Worm (Caenorhabditis elegans): ENCODE measurements around the gene pen-2.

pen-2 gene

ce11 chrIII:11343041-11343440, at the start of gene pen-2, which contains the start of gene T28D6.6:
TSS of gene pen-2 (plus strand) at chrIII:11343322.
TSS of gene T28D6.6 (minus strand) at chrIII:11343108.
- TF ChIP-seq ztf-16 (tag; optimal IDR thresholded peaks at IDR 0.05) = no peak
- peak; percentile 46 for TF ChIP-seq unc-42 (tag; optimal IDR thresholded peaks at IDR 0.05)

DNA sequence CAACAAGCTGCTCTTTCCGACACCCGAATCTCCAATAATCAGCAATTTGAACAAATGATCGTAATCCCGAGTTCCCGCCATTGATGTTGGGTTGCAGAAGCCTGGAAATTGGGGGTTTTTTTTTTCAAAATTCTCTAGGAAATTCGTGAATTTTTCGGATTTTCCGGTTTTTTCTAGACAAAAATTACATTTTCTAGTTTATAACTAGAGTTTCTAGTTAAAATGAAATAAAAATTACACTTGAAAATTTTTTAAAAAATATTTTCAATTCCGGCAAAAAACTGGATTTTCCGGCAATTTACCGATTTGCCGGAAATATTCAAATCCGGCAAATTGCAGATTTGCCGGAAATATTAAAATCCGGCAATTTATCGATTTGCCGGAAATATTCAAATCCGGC, 31.7 kb upstream of the pen-2 start, which contains the start of gene rab-35:
Gene rab-35, minus strand, starts transcription at position 101 of the 400 bp plus-strand sequence.
- TF ChIP-seq npax-4 (tag; optimal IDR thresholded peaks at IDR 0.05) = no peak
- no peak for TF ChIP-seq Y22D7AL.16 (tag; optimal IDR thresholded peaks at IDR 0.05)
- no peak for TF ChIP-seq rnt-1 (tag; optimal IDR thresholded peaks at IDR 0.05)
- no peak for TF ChIP-seq ceh-34 (tag; optimal IDR thresholded peaks at IDR 0.05)
- no peak for TF ChIP-seq zip-5 (tag; optimal IDR thresholded peaks at IDR 0.05)
- TF ChIP-seq dmd-4 (tag; optimal IDR thresholded peaks at IDR 0.05; ENCODE audit: borderline replicate concordance) = no peak
- no peak for TF ChIP-seq syd-9 (tag; optimal IDR thresholded peaks at IDR 0.05)
- TF ChIP-seq fax-1 (tag; optimal IDR thresholded peaks at IDR 0.05) = no peak
- no peak for TF ChIP-seq hlh-6 (tag; optimal IDR thresholded peaks at IDR 0.05)
- TF ChIP-seq mec-3 (tag; optimal IDR thresholded peaks at IDR 0.05; ENCODE audit: borderline replicate concordance) = no peak
- no peak for TF ChIP-seq ets-4 (tag; optimal IDR thresholded peaks at IDR 0.05)
- TF ChIP-seq ceh-18 (tag; optimal IDR thresholded peaks at IDR 0.05) = no peak
- no peak for TF ChIP-seq ceh-9 (tag; optimal IDR thresholded peaks at IDR 0.05)
- TF ChIP-seq elt-4 (tag; optimal IDR thresholded peaks at IDR 0.05) = no peak
- TF ChIP-seq ceh-22 (tag; optimal IDR thresholded peaks at IDR 0.05) = no peak
- TF ChIP-seq fkh-6 (tag; optimal IDR thresholded peaks at IDR 0.05) = no peak

- no peak for TF ChIP-seq ceh-9 (tag; optimal IDR thresholded peaks at IDR 0.05)
- TF ChIP-seq C08G9.2 (tag; optimal IDR thresholded peaks at IDR 0.05) = peak; percentile 95
- peak; percentile 93 for TF ChIP-seq ceh-2 (tag; optimal IDR thresholded peaks at IDR 0.05)
- peak; percentile 21 for TF ChIP-seq Y22D7AL.16 (tag; optimal IDR thresholded peaks at IDR 0.05)
- no peak for TF ChIP-seq nhr-232 (tag; optimal IDR thresholded peaks at IDR 0.05)
- peak; percentile 44 for TF ChIP-seq sdc-2 (tag; optimal IDR thresholded peaks at IDR 0.05)
- TF ChIP-seq rnt-1 (tag; optimal IDR thresholded peaks at IDR 0.05) = peak; percentile 95
- TF ChIP-seq C38D4.7 (GFP tag; optimal IDR thresholded peaks at IDR 0.05) = peak; percentile 35
- TF ChIP-seq lim-6 (tag; optimal IDR thresholded peaks at IDR 0.05) = peak; percentile 82
- TF ChIP-seq ztf-16 (tag; optimal IDR thresholded peaks at IDR 0.05) = peak; percentile 83
- peak; percentile 66 for TF ChIP-seq ceh-19 (GFP tag; optimal IDR thresholded peaks at IDR 0.05)
- peak; percentile 51 for TF ChIP-seq pha-2 (tag; optimal IDR thresholded peaks at IDR 0.05)
- no peak for TF ChIP-seq sox-4 (tag; optimal IDR thresholded peaks at IDR 0.05)
- peak; percentile 49 for TF ChIP-seq nfya-1 (tag; optimal IDR thresholded peaks at IDR 0.05)
- no peak for TF ChIP-seq sox-2 (GFP tag; IDR thresholded peaks at IDR 0.05)
- TF ChIP-seq unc-42 (tag; optimal IDR thresholded peaks at IDR 0.05) = peak; percentile 98
- TF ChIP-seq unc-3 (GFP tag; conservative IDR thresholded peaks at IDR 0.05) = no peak
- peak; percentile 77 for TF ChIP-seq unc-3 (tag; optimal IDR thresholded peaks at IDR 0.05)
- TF ChIP-seq unc-86 (tag; optimal IDR thresholded peaks at IDR 0.05) = peak; percentile 85
- TF ChIP-seq ets-4 (tag; optimal IDR thresholded peaks at IDR 0.05) = peak; percentile 95
- TF ChIP-seq ceh-31 (tag; optimal IDR thresholded peaks at IDR 0.05) = peak; percentile 99
- TF ChIP-seq dve-1 (tag; optimal IDR thresholded peaks at IDR 0.05) = peak; percentile 18
- TF ChIP-seq ahr-1 (tag; optimal IDR thresholded peaks at IDR 0.05) = peak; percentile 92
- no peak for TF ChIP-seq pax-1 (tag; optimal IDR thresholded peaks at IDR 0.05)
- TF ChIP-seq ama-1 (optimal IDR thresholded peaks at IDR 0.05) = no peak
- TF ChIP-seq ceh-34 (tag; optimal IDR thresholded peaks at IDR 0.05) = peak; percentile 78
- TF ChIP-seq ceh-18 (tag; optimal IDR thresholded peaks at IDR 0.05) = peak; percentile 79
- no peak for TF ChIP-seq pat-9 (tag; optimal IDR thresholded peaks at IDR 0.05)
- no peak for TF ChIP-seq K09A11.1 (tag; optimal IDR thresholded peaks at IDR 0.05; ENCODE audit: insufficient read depth)
- peak; percentile 19 for TF ChIP-seq npax-4 (tag; optimal IDR thresholded peaks at IDR 0.05)
- no peak for TF ChIP-seq nhr-11 (tag; optimal IDR thresholded peaks at IDR 0.05)
- TF ChIP-seq ttx-3 (tag; optimal IDR thresholded peaks at IDR 0.05) = peak; percentile 59
- peak; percentile 56 for TF ChIP-seq hlh-6 (tag; optimal IDR thresholded peaks at IDR 0.05)
- TF ChIP-seq elt-2 (tag; optimal IDR thresholded peaks at IDR 0.05) = peak; percentile 83
- TF ChIP-seq pqm-1 (tag; optimal IDR thresholded peaks at IDR 0.05) = peak; percentile 95
- peak; percentile 43 for TF ChIP-seq unc-55 (GFP tag; optimal IDR thresholded peaks at IDR 0.05)
- TF ChIP-seq hlh-15 (tag; optimal IDR thresholded peaks at IDR 0.05) = peak; percentile 78
- peak; percentile 97 for TF ChIP-seq tbx-2 (tag; optimal IDR thresholded peaks at IDR 0.05)
- peak; percentile 94 for TF ChIP-seq tbx-7 (tag; optimal IDR thresholded peaks at IDR 0.05)
- peak; percentile 80 for TF ChIP-seq F13H6.1 (tag; optimal IDR thresholded peaks at IDR 0.05)
- peak; percentile 66 for TF ChIP-seq fkh-6 (tag; optimal IDR thresholded peaks at IDR 0.05)
- peak; percentile 95 for TF ChIP-seq zip-5 (tag; optimal IDR thresholded peaks at IDR 0.05)
These were observed 25.9 kb upstream of the pen-2 start, which contains the start of gene mcm-10 for ce11 chrIII:11317164-11317620. TSS of gene mcm-10 (plus strand) at chrIII:11317570.

Data from whole organism, late embryonic.